Fruit fly (Drosophila melanogaster): ENCODE measurements around the gene CG9360.

The CG9360 gene

DNA sequence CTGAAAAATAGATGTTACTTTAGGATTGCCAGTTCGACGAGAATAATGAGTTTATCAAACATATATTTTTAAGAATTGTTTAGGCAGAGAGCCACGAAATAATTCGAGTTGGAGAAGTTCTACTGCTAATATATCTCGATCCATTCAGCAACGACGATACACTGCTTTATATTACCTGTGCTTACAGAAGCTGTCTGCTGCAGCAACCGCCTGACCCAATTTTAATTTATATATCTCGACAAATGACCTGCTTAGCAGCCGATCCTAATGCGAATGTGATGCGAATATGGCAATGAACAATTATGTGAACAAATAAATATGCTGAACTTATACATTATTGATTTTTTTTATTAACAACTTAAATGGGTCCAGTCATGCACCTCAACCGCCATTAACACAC, 34.1 kb upstream of the CG9360 start:
- TF ChIP-seq OdsH (GFP tag; optimal IDR thresholded peaks at IDR 0.05) (no peak), Blimp-1 (GFP tag; optimal IDR thresholded peaks at IDR 0.05) (no peak), CG3032 (tag; optimal IDR thresholded peaks at IDR 0.05) (no peak), achi (GFP tag; optimal IDR thresholded peaks at IDR 0.05) (no peak), Smox (GFP tag; optimal IDR thresholded peaks at IDR 0.05) (no peak), acj6 (GFP tag; optimal IDR thresholded peaks at IDR 0.05) (no peak), CG15336 (GFP tag; IDR thresholded peaks at IDR 0.05) (no peak), eg (GFP tag; IDR thresholded peaks at IDR 0.05) (no peak), spab (GFP tag; optimal IDR thresholded peaks at IDR 0.05) (no peak), fd59A (GFP tag; optimal IDR thresholded peaks at IDR 0.05) (no peak), CG32006 (GFP tag; optimal IDR thresholded peaks at IDR 0.05) (no peak), CG16779 (tag; optimal IDR thresholded peaks at IDR 0.05) (no peak), CG9139 (GFP tag; optimal IDR thresholded peaks at IDR 0.05) (no peak), CG6792 (GFP tag; optimal IDR thresholded peaks at IDR 0.05) (no peak), salr (GFP tag; optimal IDR thresholded peaks at IDR 0.05) (no peak), Ets21C (GFP tag; optimal IDR thresholded peaks at IDR 0.05) (no peak), CG11294 (GFP tag; IDR thresholded peaks at IDR 0.05) (no peak), dsx (GFP tag; optimal IDR thresholded peaks at IDR 0.05; ENCODE audit: poor library complexity, severe bottlenecking) (no peak)

- TF ChIP-seq Hr38 (GFP tag; optimal IDR thresholded peaks at IDR 0.05), result no peak
- no peak for TF ChIP-seq CG11762 (GFP tag; optimal IDR thresholded peaks at IDR 0.05; ENCODE audit: insufficient read depth)
- no peak for TF ChIP-seq CG11902 (GFP tag; optimal IDR thresholded peaks at IDR 0.05)
- TF ChIP-seq Sox14 (GFP tag; optimal IDR thresholded peaks at IDR 0.05), result no peak
- TF ChIP-seq OdsH (GFP tag; optimal IDR thresholded peaks at IDR 0.05), result no peak
- TF ChIP-seq salr (GFP tag; optimal IDR thresholded peaks at IDR 0.05), result no peak
- no peak for TF ChIP-seq CG10669 (GFP tag; optimal IDR thresholded peaks at IDR 0.05)
- no peak for TF ChIP-seq pdm3 (GFP tag; optimal IDR thresholded peaks at IDR 0.05)
- no peak for TF ChIP-seq Smox (GFP tag; optimal IDR thresholded peaks at IDR 0.05)
- no peak for TF ChIP-seq CG3919 (GFP tag; optimal IDR thresholded peaks at IDR 0.05)
- TF ChIP-seq eg (GFP tag; IDR thresholded peaks at IDR 0.05), result no peak
- TF ChIP-seq fkh (GFP tag; optimal IDR thresholded peaks at IDR 0.05), result no peak
- TF ChIP-seq CG9139 (GFP tag; optimal IDR thresholded peaks at IDR 0.05), result no peak
- TF ChIP-seq Ets21C (GFP tag; optimal IDR thresholded peaks at IDR 0.05), result no peak
- no peak for TF ChIP-seq acj6 (GFP tag; optimal IDR thresholded peaks at IDR 0.05)
Measured at dm6 chrX:11796925-11797324, 32.5 kb upstream of the CG9360 start.

- TF ChIP-seq Sox15 (GFP tag; optimal IDR thresholded peaks at IDR 0.05) (no peak), CG16779 (tag; optimal IDR thresholded peaks at IDR 0.05) (no peak), CG3919 (GFP tag; optimal IDR thresholded peaks at IDR 0.05) (no peak), CG6854 (GFP tag; optimal IDR thresholded peaks at IDR 0.05) (no peak), pdm3 (GFP tag; optimal IDR thresholded peaks at IDR 0.05) (no peak), Hr38 (GFP tag; optimal IDR thresholded peaks at IDR 0.05) (no peak), eg (GFP tag; IDR thresholded peaks at IDR 0.05) (no peak), Ets96B (tag; optimal IDR thresholded peaks at IDR 0.05) (no peak), CG32006 (GFP tag; optimal IDR thresholded peaks at IDR 0.05) (no peak), dac (GFP tag; optimal IDR thresholded peaks at IDR 0.05) (no peak), Eip75B (GFP tag; optimal IDR thresholded peaks at IDR 0.05) (no peak), fkh (GFP tag; optimal IDR thresholded peaks at IDR 0.05) (no peak)
Measured at dm6 chrX:11793434-11793833, 29.0 kb upstream of the CG9360 start.

DNA sequence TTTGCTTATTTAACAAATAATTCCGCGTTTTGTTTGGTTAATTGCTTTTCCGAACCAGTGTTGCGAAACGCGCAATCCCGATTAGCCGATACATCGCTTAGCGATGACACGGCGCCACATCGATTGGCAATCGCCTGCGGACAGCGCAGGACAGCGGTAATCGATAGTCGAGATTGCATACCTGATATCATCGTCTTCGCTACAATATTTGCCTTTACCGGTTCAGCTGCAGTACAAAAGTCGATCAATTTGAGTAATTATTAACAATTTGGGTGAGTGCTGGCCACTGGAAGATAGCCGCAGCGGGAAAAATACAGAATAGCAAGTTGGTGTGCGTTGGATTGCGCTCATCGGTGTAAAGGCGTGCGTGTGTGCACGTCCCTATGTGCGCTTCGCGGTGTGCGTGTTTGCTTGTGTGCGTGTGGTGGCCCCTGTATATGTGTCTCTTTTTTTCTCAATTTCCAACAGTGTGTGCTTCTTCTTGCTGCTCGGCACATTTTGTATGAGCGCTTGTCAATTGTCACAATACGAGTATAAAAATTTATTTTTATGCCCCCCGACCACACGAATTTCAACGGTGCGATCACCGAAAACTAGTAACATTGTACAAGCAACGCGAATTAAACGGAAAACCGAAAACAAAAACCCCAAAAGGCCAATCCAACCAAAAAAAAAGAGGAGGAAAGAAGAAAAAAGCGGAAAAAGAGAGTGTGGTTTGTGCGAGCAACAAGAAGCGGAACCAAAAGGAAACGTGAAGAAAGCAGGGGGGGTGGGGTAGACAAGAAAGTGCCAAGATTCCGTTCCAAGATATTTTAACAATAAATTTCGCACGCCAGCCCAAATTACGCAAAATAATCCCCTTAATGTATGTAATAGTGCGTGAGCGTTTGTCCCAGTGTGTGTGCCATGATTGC, 28.3 kb upstream of the CG9360 start, which contains the start of gene CkIIbeta:
Gene CkIIbeta (plus strand): TSS at position 119 of the 914 bp plus-strand sequence.
- TF ChIP-seq CG8119 (GFP tag; IDR thresholded peaks at IDR 0.05) (no peak), Hr4 (GFP tag; optimal IDR thresholded peaks at IDR 0.05) (no peak), CG11762 (GFP tag; optimal IDR thresholded peaks at IDR 0.05; ENCODE audit: insufficient read depth) (no peak), fkh (GFP tag; optimal IDR thresholded peaks at IDR 0.05) (peak; percentile 73), CG3919 (GFP tag; optimal IDR thresholded peaks at IDR 0.05) (peak; percentile 30), dsx (GFP tag; optimal IDR thresholded peaks at IDR 0.05; ENCODE audit: poor library complexity, severe bottlenecking) (peak; percentile 17), Sox102F (GFP tag; optimal IDR thresholded peaks at IDR 0.05) (peak; percentile 10), salr (GFP tag; optimal IDR thresholded peaks at IDR 0.05) (no peak), Eip75B (GFP tag; optimal IDR thresholded peaks at IDR 0.05) (no peak), OdsH (GFP tag; optimal IDR thresholded peaks at IDR 0.05) (peak; percentile 20), vri (GFP tag; optimal IDR thresholded peaks at IDR 0.05) (peak; percentile 1), CG6276 (GFP tag; optimal IDR thresholded peaks at IDR 0.05) (peak; percentile 1), Hr39 (GFP tag; optimal IDR thresholded peaks at IDR 0.05) (peak; percentile 50), Met (GFP tag; optimal IDR thresholded peaks at IDR 0.05) (no peak), fd59A (GFP tag; optimal IDR thresholded peaks at IDR 0.05) (no peak), CG9139 (GFP tag; optimal IDR thresholded peaks at IDR 0.05) (peak; percentile 38), CG15336 (GFP tag; IDR thresholded peaks at IDR 0.05) (peak; percentile 17; the same call in 1 of the 2 replicates), CG6854 (GFP tag; optimal IDR thresholded peaks at IDR 0.05) (peak; percentile 3), Ets96B (tag; optimal IDR thresholded peaks at IDR 0.05) (no peak), Eip78C (GFP tag) (peak; percentile 83), fd85E (GFP tag; optimal IDR thresholded peaks at IDR 0.05) (no peak), CG8319 (GFP tag; optimal IDR thresholded peaks at IDR 0.05) (no peak), Hr38 (GFP tag; optimal IDR thresholded peaks at IDR 0.05) (no peak), achi (GFP tag; optimal IDR thresholded peaks at IDR 0.05) (no peak)
